Fruit fly (Drosophila melanogaster): ENCODE results near the gene heca.

heca gene

DNA sequence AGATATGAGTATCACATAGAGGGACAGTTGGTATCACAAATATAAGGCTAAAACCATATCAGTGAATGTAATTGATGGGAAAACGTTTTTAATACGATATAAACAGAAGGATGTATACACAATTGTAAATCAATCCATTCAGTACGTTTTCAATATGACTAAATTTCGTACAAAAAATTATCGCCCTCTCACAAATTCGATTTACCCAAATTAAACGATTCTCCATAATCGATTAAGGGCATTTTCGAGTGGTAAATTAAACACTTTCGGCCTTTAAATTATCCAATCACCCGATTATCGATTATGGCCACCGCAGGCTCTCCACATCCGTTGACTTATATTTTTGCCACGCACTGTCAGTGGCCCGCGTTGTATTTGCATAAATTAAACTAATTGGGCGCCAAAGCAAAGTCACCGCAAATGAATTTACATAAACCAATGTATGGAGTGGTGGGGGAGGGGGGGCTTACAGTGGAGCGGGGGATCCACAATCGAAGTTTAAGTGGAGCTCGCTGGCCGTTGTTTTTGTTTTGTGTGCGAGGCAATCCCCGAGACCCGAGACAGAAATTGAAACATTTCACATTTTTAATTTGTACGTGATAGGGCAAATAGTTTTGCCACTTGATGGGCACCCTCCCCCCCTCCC, 27.3 kb downstream of the heca start (continued):
- TF ChIP-seq CG10654 (GFP tag; optimal IDR thresholded peaks at IDR 0.05): no peak
- no peak for TF ChIP-seq BtbVII (GFP tag; optimal IDR thresholded peaks at IDR 0.05)
- TF ChIP-seq Doc2 (GFP tag; IDR thresholded peaks at IDR 0.05): no peak
- no peak for TF ChIP-seq Trl (optimal IDR thresholded peaks at IDR 0.05)
- peak; percentile 26 for TF ChIP-seq Trl (GFP tag; optimal IDR thresholded peaks at IDR 0.05)
- no peak for TF ChIP-seq CG4282 (GFP tag; optimal IDR thresholded peaks at IDR 0.05)
- no peak for TF ChIP-seq CG15479 (GFP tag; optimal IDR thresholded peaks at IDR 0.05)
- no peak for TF ChIP-seq psq (GFP tag; optimal IDR thresholded peaks at IDR 0.05)
- no peak for TF ChIP-seq CG14860 (GFP tag; IDR thresholded peaks at IDR 0.05; ENCODE audit: partially characterized antibody)
- TF ChIP-seq CG4820 (GFP tag; optimal IDR thresholded peaks at IDR 0.05): no peak
- no peak for TF ChIP-seq CG6765 (GFP tag; optimal IDR thresholded peaks at IDR 0.05)
- no peak for TF ChIP-seq CG8359 (GFP tag; optimal IDR thresholded peaks at IDR 0.05; ENCODE audit: borderline replicate concordance)
- no peak for TF ChIP-seq Fer3 (tag; optimal IDR thresholded peaks at IDR 0.05)
- no peak for TF ChIP-seq dimm (GFP tag; IDR thresholded peaks at IDR 0.05)
- peak; percentile 75; the same call in 3 of the 4 replicates for TF ChIP-seq chinmo (GFP tag; IDR thresholded peaks at IDR 0.05; ENCODE audit: partially characterized antibody)
- peak; percentile 58 for TF ChIP-seq Sox102F (GFP tag; optimal IDR thresholded peaks at IDR 0.05)
- peak; percentile 86 for TF ChIP-seq Awh (GFP tag; IDR thresholded peaks at IDR 0.05)
- TF ChIP-seq pho (GFP tag; optimal IDR thresholded peaks at IDR 0.05): peak; percentile 22
- TF ChIP-seq CG15073 (GFP tag; optimal IDR thresholded peaks at IDR 0.05): no peak
- TF ChIP-seq sob (GFP tag; IDR thresholded peaks at IDR 0.05): no peak
- peak; percentile 32 for TF ChIP-seq esg (GFP tag; conservative IDR thresholded peaks at IDR 0.05)
- TF ChIP-seq CG14441 (GFP tag; IDR thresholded peaks at IDR 0.05): peak; percentile 56
- TF ChIP-seq fru (optimal IDR thresholded peaks at IDR 0.05): no peak
- peak; percentile 96 for TF ChIP-seq vvl (GFP tag; IDR thresholded peaks at IDR 0.05)
- TF ChIP-seq CG11247 (GFP tag; IDR thresholded peaks at IDR 0.05): no peak
- peak; percentile 72 for TF ChIP-seq CG2678 (tag; optimal IDR thresholded peaks at IDR 0.05)
- TF ChIP-seq HLHmδ (GFP tag; optimal IDR thresholded peaks at IDR 0.05): no peak
- TF ChIP-seq sc (optimal IDR thresholded peaks at IDR 0.05): no peak
- TF ChIP-seq sc (GFP tag; optimal IDR thresholded peaks at IDR 0.05): no peak
- TF ChIP-seq tap (tag; optimal IDR thresholded peaks at IDR 0.05): no peak
- TF ChIP-seq CG4730 (GFP tag; IDR thresholded peaks at IDR 0.05): no peak
- peak; percentile 37 for TF ChIP-seq Atf-2 (GFP tag; optimal IDR thresholded peaks at IDR 0.05)
- no peak for TF ChIP-seq CG42726 (GFP tag; IDR thresholded peaks at IDR 0.05; ENCODE audit: partially characterized antibody)
- no peak for TF ChIP-seq Drgx (GFP tag; IDR thresholded peaks at IDR 0.05)
- TF ChIP-seq CG11456 (GFP tag; IDR thresholded peaks at IDR 0.05): no peak
- peak; percentile 70 for TF ChIP-seq CG30403 (GFP tag; optimal IDR thresholded peaks at IDR 0.05)
- TF ChIP-seq CG16813 (GFP tag; IDR thresholded peaks at IDR 0.05; ENCODE audit: partially characterized antibody): no peak
- TF ChIP-seq NFAT (GFP tag; IDR thresholded peaks at IDR 0.05): 0 out of 2 replicates have a peak, but pooled peaks have one; percentile 1
- peak; percentile 3 for TF ChIP-seq CG10274 (GFP tag; optimal IDR thresholded peaks at IDR 0.05)
- peak; percentile 38; the same call in 1 of the 2 replicates for TF ChIP-seq CG9215 (GFP tag; IDR thresholded peaks at IDR 0.05)
- TF ChIP-seq CG11085 (GFP tag; IDR thresholded peaks at IDR 0.05): no peak
- 0 out of 2 replicates have a peak, but pooled peaks have one; percentile 18 for TF ChIP-seq CG31224 (GFP tag; IDR thresholded peaks at IDR 0.05)
- TF ChIP-seq Ets65A (GFP tag): peak; percentile 93
- no peak for TF ChIP-seq CG11560 (tag; IDR thresholded peaks at IDR 0.05)
- TF ChIP-seq tll (GFP tag; optimal IDR thresholded peaks at IDR 0.05): no peak
- TF ChIP-seq CG11504 (tag; optimal IDR thresholded peaks at IDR 0.05): peak; percentile 76
- TF ChIP-seq sna (GFP tag; IDR thresholded peaks at IDR 0.05; ENCODE audit: partially characterized antibody): no peak
- TF ChIP-seq CG8281 (tag; optimal IDR thresholded peaks at IDR 0.05): peak; percentile 16
- no peak for TF ChIP-seq croc (GFP tag; conservative IDR thresholded peaks at IDR 0.05)
- TF ChIP-seq Dll (GFP tag; IDR thresholded peaks at IDR 0.05; ENCODE audit: partially characterized antibody): no peak
- TF ChIP-seq Six4 (GFP tag; optimal IDR thresholded peaks at IDR 0.05): no peak
